Worm (Caenorhabditis elegans): ENCODE measurements around the gene xbx-9.

ce11 chrV:12754839-12755238 lies 20.8 kb downstream of the xbx-9 start, which contains the start of gene gpa-13:
- TF ChIP-seq F33H1.4 (GFP tag; IDR thresholded peaks at IDR 0.05) (no peak), unc-62 (GFP tag; optimal IDR thresholded peaks at IDR 0.05) (no peak), ceh-40 (GFP tag; IDR thresholded peaks at IDR 0.05) (no peak), sea-2 (GFP tag; IDR thresholded peaks at IDR 0.05) (no peak), let-526 (GFP tag; IDR thresholded peaks at IDR 0.05) (no peak), snpc-4 (GFP tag; optimal IDR thresholded peaks at IDR 0.05) (no peak), snpc-4 (tag; optimal IDR thresholded peaks at IDR 0.05) (no peak), T07F8.4 (tag; optimal IDR thresholded peaks at IDR 0.05) (no peak), let-607 (tag; optimal IDR thresholded peaks at IDR 0.05) (no peak), lag-1 (GFP tag; IDR thresholded peaks at IDR 0.05) (no peak), lin-26 (GFP tag; IDR thresholded peaks at IDR 0.05) (no peak), F49E8.2 (tag; optimal IDR thresholded peaks at IDR 0.05; ENCODE audit: insufficient read depth) (no peak)

Data from whole organism, young adult.